Worm (Caenorhabditis elegans) whole organism, midembryonic: ENCODE measurements around the gene mnp-1.

Source experiments
- ref-1 ChIP-seq: fragments of 200-800 bp; sonication (Bioruptor generic); conservative IDR thresholded peaks from 2 replicates; pipeline ENCODE4 v1.3.6; 2022; ENCODE audit warnings: missing genetic modification reagents, missing genetic modification characterization, missing compliant biosample characterization
- ztf-23 ChIP-seq: fragments of 200-800 bp; sonication (Bioruptor generic); IDR thresholded peaks from 2 replicates; pipeline ENCODE4 v1.3.6; 2022; ENCODE audit warnings: missing genetic modification reagents, missing genetic modification characterization, missing compliant biosample characterization

DNA sequence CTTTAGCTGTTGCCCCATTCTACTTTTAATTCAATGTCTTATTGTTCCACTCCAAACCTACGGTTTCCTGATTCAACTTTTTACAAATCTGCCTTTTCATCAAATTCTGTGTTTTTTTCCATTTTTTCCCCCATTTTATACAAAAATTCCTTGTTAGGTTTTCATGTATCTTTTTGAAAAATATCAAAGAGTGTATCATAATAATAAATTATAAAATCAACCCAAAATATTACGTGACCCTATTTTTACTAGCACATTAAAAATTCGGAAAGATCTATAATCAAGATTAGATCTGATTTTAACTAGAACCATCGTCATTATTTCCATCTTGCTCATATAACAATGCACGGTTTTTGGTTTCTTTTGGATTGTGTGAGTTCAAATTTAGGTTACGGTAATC lies 36.3 kb upstream of the mnp-1 start, which contains the start of gene H38K22.6:
- no peak for TF ChIP-seq ref-1 (GFP tag; lab: Robert Waterston, UW)
- TF ChIP-seq ztf-23 (GFP tag; lab: Robert Waterston, UW) = no peak
